Worm (Caenorhabditis elegans): ENCODE data around the gene F49E12.10.

The F49E12.10 gene

ce11 chrII:8396041-8396440 lies 5.2 kb downstream of the F49E12.10 start, which contains the start of gene F49E12.7:
Gene F49E12.7, minus strand, starts transcription at chrII:8396141.
- TF ChIP-seq flt-1 (GFP tag; IDR thresholded peaks at IDR 0.05) (no peak), cog-1 (tag; optimal IDR thresholded peaks at IDR 0.05) (no peak), med-1 (GFP tag; optimal IDR thresholded peaks at IDR 0.05; ENCODE audit: insufficient read depth) (no peak), ref-1 (GFP tag; conservative IDR thresholded peaks at IDR 0.05) (no peak)

- TF ChIP-seq med-1 (GFP tag; optimal IDR thresholded peaks at IDR 0.05; ENCODE audit: insufficient read depth) (no peak), ztf-23 (GFP tag; IDR thresholded peaks at IDR 0.05) (no peak), T22C8.4 (GFP tag; IDR thresholded peaks at IDR 0.05) (no peak), flt-1 (GFP tag; IDR thresholded peaks at IDR 0.05) (no peak)
Observed at ce11 chrII:8399064-8399463, 8.2 kb downstream of the F49E12.10 start, which contains the start of gene dod-23. Gene dod-23, minus strand, starts transcription at chrII:8399164.

ce11 chrII:8399997-8400396 lies 9.1 kb downstream of the F49E12.10 start:
- TF ChIP-seq ztf-29 (GFP tag; IDR thresholded peaks at IDR 0.05) (no peak), flt-1 (GFP tag; IDR thresholded peaks at IDR 0.05) (no peak), cog-1 (tag; optimal IDR thresholded peaks at IDR 0.05) (no peak), klf-2 (GFP tag; conservative IDR thresholded peaks at IDR 0.05) (no peak), tab-1 (GFP tag; IDR thresholded peaks at IDR 0.05) (no peak), T22C8.4 (GFP tag; IDR thresholded peaks at IDR 0.05) (no peak), ref-1 (GFP tag; conservative IDR thresholded peaks at IDR 0.05) (no peak), med-1 (GFP tag; optimal IDR thresholded peaks at IDR 0.05; ENCODE audit: insufficient read depth) (no peak), ztf-23 (GFP tag; IDR thresholded peaks at IDR 0.05) (no peak)

ce11 chrII:8404748-8405147 lies 13.9 kb downstream of the F49E12.10 start, which contains the start of gene skpo-1:
Gene skpo-1, minus strand, starts transcription at chrII:8404848.
- TF ChIP-seq ztf-29 (GFP tag; IDR thresholded peaks at IDR 0.05) (no peak), flt-1 (GFP tag; IDR thresholded peaks at IDR 0.05) (no peak), klf-2 (GFP tag; conservative IDR thresholded peaks at IDR 0.05) (no peak), cog-1 (tag; optimal IDR thresholded peaks at IDR 0.05) (no peak), med-1 (GFP tag; optimal IDR thresholded peaks at IDR 0.05; ENCODE audit: insufficient read depth) (no peak), ztf-23 (GFP tag; IDR thresholded peaks at IDR 0.05) (no peak), T22C8.4 (GFP tag; IDR thresholded peaks at IDR 0.05) (no peak), ref-1 (GFP tag; conservative IDR thresholded peaks at IDR 0.05) (no peak), tab-1 (GFP tag; IDR thresholded peaks at IDR 0.05) (no peak)

- no peak for TF ChIP-seq med-1 (GFP tag; optimal IDR thresholded peaks at IDR 0.05; ENCODE audit: insufficient read depth)
- TF ChIP-seq tab-1 (GFP tag; IDR thresholded peaks at IDR 0.05), result no peak
- no peak for TF ChIP-seq T22C8.4 (GFP tag; IDR thresholded peaks at IDR 0.05)
- TF ChIP-seq ref-1 (GFP tag; conservative IDR thresholded peaks at IDR 0.05), result no peak
- no peak for TF ChIP-seq klf-2 (GFP tag; conservative IDR thresholded peaks at IDR 0.05)
- TF ChIP-seq ztf-29 (GFP tag; IDR thresholded peaks at IDR 0.05), result no peak
- TF ChIP-seq cog-1 (tag; optimal IDR thresholded peaks at IDR 0.05), result no peak
- TF ChIP-seq flt-1 (GFP tag; IDR thresholded peaks at IDR 0.05), result no peak
- TF ChIP-seq ztf-23 (GFP tag; IDR thresholded peaks at IDR 0.05), result no peak
Observed at ce11 chrII:8405303-8405702, 14.5 kb downstream of the F49E12.10 start, which contains the start of gene ubc-24. Gene ubc-24, plus strand, starts transcription at chrII:8405603.

- TF ChIP-seq T22C8.4 (GFP tag; IDR thresholded peaks at IDR 0.05) (no peak), klf-2 (GFP tag; conservative IDR thresholded peaks at IDR 0.05) (no peak), tab-1 (GFP tag; IDR thresholded peaks at IDR 0.05) (no peak)
Observed at ce11 chrII:8407491-8407890, 16.6 kb downstream of the F49E12.10 start, which contains the start of gene sra-13. Gene sra-13, plus strand, starts transcription at chrII:8407685.

ce11 chrII:8409538-8409937 lies 18.7 kb downstream of the F49E12.10 start:
- TF ChIP-seq flt-1 (GFP tag; IDR thresholded peaks at IDR 0.05) (no peak), cog-1 (tag; optimal IDR thresholded peaks at IDR 0.05) (no peak), med-1 (GFP tag; optimal IDR thresholded peaks at IDR 0.05; ENCODE audit: insufficient read depth) (no peak)

ce11 chrII:8411002-8411401 lies 20.2 kb downstream of the F49E12.10 start:
- TF ChIP-seq ztf-23 (GFP tag; IDR thresholded peaks at IDR 0.05) (no peak), tab-1 (GFP tag; IDR thresholded peaks at IDR 0.05) (no peak), klf-2 (GFP tag; conservative IDR thresholded peaks at IDR 0.05) (no peak), cog-1 (tag; optimal IDR thresholded peaks at IDR 0.05) (no peak), flt-1 (GFP tag; IDR thresholded peaks at IDR 0.05) (no peak), med-1 (GFP tag; optimal IDR thresholded peaks at IDR 0.05; ENCODE audit: insufficient read depth) (no peak), T22C8.4 (GFP tag; IDR thresholded peaks at IDR 0.05) (no peak), ref-1 (GFP tag; conservative IDR thresholded peaks at IDR 0.05) (no peak), ztf-29 (GFP tag; IDR thresholded peaks at IDR 0.05) (no peak)

- TF ChIP-seq ref-1 (GFP tag; conservative IDR thresholded peaks at IDR 0.05) (no peak), ztf-29 (GFP tag; IDR thresholded peaks at IDR 0.05) (no peak), cog-1 (tag; optimal IDR thresholded peaks at IDR 0.05) (no peak), tab-1 (GFP tag; IDR thresholded peaks at IDR 0.05) (no peak), flt-1 (GFP tag; IDR thresholded peaks at IDR 0.05) (no peak), klf-2 (GFP tag; conservative IDR thresholded peaks at IDR 0.05) (no peak), med-1 (GFP tag; optimal IDR thresholded peaks at IDR 0.05; ENCODE audit: insufficient read depth) (no peak), T22C8.4 (GFP tag; IDR thresholded peaks at IDR 0.05) (no peak), ztf-23 (GFP tag; IDR thresholded peaks at IDR 0.05) (no peak)
Observed at ce11 chrII:8412061-8412721, 21.3 kb downstream of the F49E12.10 start, which contains the start of gene efl-3. Gene efl-3, plus strand, starts transcription at chrII:8412671.

ce11 chrII:8412935-8413334 lies 22.1 kb downstream of the F49E12.10 start:
- TF ChIP-seq ref-1 (GFP tag; conservative IDR thresholded peaks at IDR 0.05) (no peak), ztf-29 (GFP tag; IDR thresholded peaks at IDR 0.05) (no peak), tab-1 (GFP tag; IDR thresholded peaks at IDR 0.05) (no peak), flt-1 (GFP tag; IDR thresholded peaks at IDR 0.05) (no peak), cog-1 (tag; optimal IDR thresholded peaks at IDR 0.05) (no peak), T22C8.4 (GFP tag; IDR thresholded peaks at IDR 0.05) (no peak), klf-2 (GFP tag; conservative IDR thresholded peaks at IDR 0.05) (no peak)
